Worm (Caenorhabditis elegans) whole organism, L1 larva: Measurements from ENCODE around the gene srz-82.

Source experiments
- ces-1 ChIP-seq: fragments of 150-350 bp; optimal IDR thresholded peaks from 2 replicates; lab custom pipeline; 2014; ENCODE audit warnings: missing biosample characterization, missing genetic modification reagents, missing genetic modification characterization
- nhr-11 ChIP-seq: fragments of 150-350 bp; optimal IDR thresholded peaks from 2 replicates; lab custom pipeline; 2014; ENCODE audit warnings: missing biosample characterization, missing genetic modification characterization
- nhr-28 ChIP-seq: fragments of 150-350 bp; optimal IDR thresholded peaks from 2 replicates; lab custom pipeline; 2014; ENCODE audit warnings: missing biosample characterization, missing genetic modification characterization
- nhr-76 ChIP-seq: sonication (generic microtip); optimal IDR thresholded peaks from 2 replicates; lab custom pipeline; 2017; ENCODE audit warnings: missing biosample characterization, missing genetic modification characterization
- nhr-85 ChIP-seq: sonication (generic microtip); peaks from one replicate; lab custom pipeline; 2016; ENCODE audit warnings: missing genetic modification characterization, inconsistent platforms, missing compliant biosample characterization
- pax-3 ChIP-seq: fragments of 200-800 bp; sonication (Bioruptor generic); optimal IDR thresholded peaks from 2 replicates; lab custom pipeline; 2018; ENCODE audit warnings: mild to moderate bottlenecking, missing genetic modification characterization, moderate library complexity, missing compliant biosample characterization
- skn-1 ChIP-seq: fragments of 150-350 bp; optimal IDR thresholded peaks from 2 replicates; lab custom pipeline; 2014; ENCODE audit warnings: missing biosample characterization, missing genetic modification characterization
- snpc-4 ChIP-seq: fragments of 150-350 bp; optimal IDR thresholded peaks from 2 replicates; lab custom pipeline; 2014; ENCODE audit warnings: missing biosample characterization, missing genetic modification characterization
- tbx-2 ChIP-seq: sonication (generic microtip); optimal IDR thresholded peaks from 2 replicates; lab custom pipeline; 2016; ENCODE audit warnings: missing genetic modification characterization, missing compliant biosample characterization

ce11 chrIV:3532167-3532566 is 49.5 kb downstream of the srz-82 start, which contains the start of gene M57.1:
- TF ChIP-seq nhr-28 (no peak), ces-1 (GFP tag; lab: Kevin White, UChicago) (no peak), snpc-4 (tag; lab: Kevin White, UChicago) (no peak), nhr-76 (no peak), skn-1 (tag; lab: Kevin White, UChicago) (no peak), pax-3 (no peak), tbx-2 (no peak), nhr-85 (tag; lab: Kevin White, UChicago) (no peak), nhr-11 (tag; lab: Kevin White, UChicago) (no peak)
